Worm (Caenorhabditis elegans) whole organism, L4 larva: ENCODE results near the gene srt-28.

ENCODE experiments used
- ceh-32 ChIP-seq: sonication (generic microtip); optimal IDR thresholded peaks from 2 replicates; lab custom pipeline; 2016; ENCODE audit warnings: mild to moderate bottlenecking, missing genetic modification characterization, missing compliant biosample characterization; ENCODE audit not compliant: poor library complexity
- jun-1 ChIP-seq: fragments of 150-350 bp; optimal IDR thresholded peaks from 2 replicates; lab custom pipeline; 2014; ENCODE audit warnings: missing biosample characterization, missing genetic modification reagents, missing genetic modification characterization
- madf-9 ChIP-seq: fragments of 200-800 bp; sonication (Bioruptor generic); conservative IDR thresholded peaks from 2 replicates; pipeline ENCODE4 v1.3.6; 2022; ENCODE audit warnings: missing genetic modification reagents, missing genetic modification characterization, missing compliant biosample characterization
- nhr-6 ChIP-seq: fragments of 150-350 bp; optimal IDR thresholded peaks from 2 replicates; lab custom pipeline; 2014; ENCODE audit warnings: missing biosample characterization, missing genetic modification characterization
- spr-1 ChIP-seq: sonication (generic microtip); optimal IDR thresholded peaks from 2 replicates; lab custom pipeline; 2016; ENCODE audit warnings: mild to moderate bottlenecking, missing genetic modification characterization, missing compliant biosample characterization

DNA sequence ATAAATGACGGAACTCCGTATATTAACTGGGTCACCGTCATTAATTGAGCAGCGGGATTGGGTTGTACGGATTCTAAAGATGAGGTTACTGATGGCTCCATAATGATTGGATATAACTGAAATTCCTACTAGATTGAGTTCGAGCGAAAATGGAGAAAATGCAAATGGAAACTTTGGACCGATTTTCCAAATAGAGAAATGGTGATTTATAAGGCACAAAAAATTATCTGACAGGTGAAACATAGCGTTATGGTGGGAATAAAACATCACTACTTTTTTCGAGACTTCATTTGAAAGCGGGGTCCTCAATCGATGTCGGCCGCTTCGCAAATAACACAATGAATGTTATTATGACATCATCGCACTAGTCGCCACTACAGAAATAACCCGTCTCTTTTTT lies 9.1 kb upstream of the srt-28 start, which contains the start of gene srg-60:
- TF ChIP-seq nhr-6 (no peak), ceh-32 (tag; lab: Kevin White, UChicago) (no peak), spr-1 (tag; lab: Kevin White, UChicago) (no peak), jun-1 (no peak), madf-9 (GFP tag; lab: Robert Waterston, UW) (no peak)
